Fruit fly (Drosophila melanogaster): Measurements from ENCODE around the gene timeout.
A peak's percentile ranks its signal among the peaks of the same experiment; 100 is the strongest.

The timeout gene

dm6 chr3R:13044459-13044858, 44.0 kb upstream of the timeout start, which contains the start of gene Hsc70-2:
TSS of gene Hsc70-2 (plus strand) at chr3R:13044759.
- TF ChIP-seq fru (GFP tag; optimal IDR thresholded peaks at IDR 0.05) (no peak), CrebA (GFP tag; optimal IDR thresholded peaks at IDR 0.05; ENCODE audit: borderline replicate concordance) (no peak), woc (GFP tag; optimal IDR thresholded peaks at IDR 0.05) (no peak), dsf (GFP tag; optimal IDR thresholded peaks at IDR 0.05; ENCODE audit: borderline replicate concordance) (no peak), Abd-B (GFP tag; optimal IDR thresholded peaks at IDR 0.05) (no peak), Dfd (GFP tag; optimal IDR thresholded peaks at IDR 0.05) (no peak), lola (GFP tag; optimal IDR thresholded peaks at IDR 0.05) (no peak), Hr83 (GFP tag; optimal IDR thresholded peaks at IDR 0.05; ENCODE audit: poor library complexity, severe bottlenecking) (no peak), Hnf4 (GFP tag; optimal IDR thresholded peaks at IDR 0.05) (no peak), h (GFP tag; optimal IDR thresholded peaks at IDR 0.05) (no peak), foxo (GFP tag; optimal IDR thresholded peaks at IDR 0.05) (no peak), brk (GFP tag; optimal IDR thresholded peaks at IDR 0.05) (no peak), sage (GFP tag; optimal IDR thresholded peaks at IDR 0.05) (no peak), dl (GFP tag; optimal IDR thresholded peaks at IDR 0.05; ENCODE audit: insufficient read depth in 1 of 2, partially characterized antibody in 2 of 2) (no peak), Hr78 (GFP tag; optimal IDR thresholded peaks at IDR 0.05) (no peak), pan (optimal IDR thresholded peaks at IDR 0.05) (no peak), Mio (GFP tag; optimal IDR thresholded peaks at IDR 0.05) (no peak), Sp1 (GFP tag; optimal IDR thresholded peaks at IDR 0.05) (no peak)

- TF ChIP-seq rgr (GFP tag; optimal IDR thresholded peaks at IDR 0.05) (no peak), h (GFP tag; optimal IDR thresholded peaks at IDR 0.05) (no peak), tai (GFP tag; optimal IDR thresholded peaks at IDR 0.05) (no peak), OdsH (GFP tag; optimal IDR thresholded peaks at IDR 0.05) (no peak)
Observed at dm6 chr3R:13047431-13047830, 41.0 kb upstream of the timeout start, which contains the start of gene CG31157. TSS of gene CG31157 (plus strand) at chr3R:13047731.

- TF ChIP-seq HLH106 (tag; optimal IDR thresholded peaks at IDR 0.05) = no peak
- TF ChIP-seq Jra (GFP tag; optimal IDR thresholded peaks at IDR 0.05) = peak; percentile 15
- TF ChIP-seq dl (GFP tag; optimal IDR thresholded peaks at IDR 0.05; ENCODE audit: insufficient read depth in 1 of 2, partially characterized antibody in 2 of 2) = peak; percentile 30 to 58
- no peak for TF ChIP-seq tai (GFP tag; optimal IDR thresholded peaks at IDR 0.05)
- TF ChIP-seq Sp1 (GFP tag; optimal IDR thresholded peaks at IDR 0.05) = no peak
- TF ChIP-seq Dfd (GFP tag; optimal IDR thresholded peaks at IDR 0.05) = no peak
- peak; percentile 73 for TF ChIP-seq Hnf4 (GFP tag; optimal IDR thresholded peaks at IDR 0.05)
- TF ChIP-seq foxo (GFP tag; optimal IDR thresholded peaks at IDR 0.05) = peak in 1 of 2 experiments; percentile 92
- TF ChIP-seq dmrt93B (GFP tag; optimal IDR thresholded peaks at IDR 0.05) = no peak
- no peak for TF ChIP-seq Abd-B (GFP tag; optimal IDR thresholded peaks at IDR 0.05)
- no peak for TF ChIP-seq usp (GFP tag; optimal IDR thresholded peaks at IDR 0.05)
- TF ChIP-seq N (GFP tag; optimal IDR thresholded peaks at IDR 0.05) = no peak
- TF ChIP-seq GATAd (GFP tag; optimal IDR thresholded peaks at IDR 0.05) = no peak
- no peak for TF ChIP-seq sv (GFP tag; optimal IDR thresholded peaks at IDR 0.05)
- peak; percentile 83 for TF ChIP-seq Vsx2 (GFP tag; optimal IDR thresholded peaks at IDR 0.05; ENCODE audit: partially characterized antibody)
- TF ChIP-seq OdsH (GFP tag; optimal IDR thresholded peaks at IDR 0.05) = peak; percentile 35
- TF ChIP-seq CG9705 (GFP tag; optimal IDR thresholded peaks at IDR 0.05) = no peak
- no peak for TF ChIP-seq dsf (GFP tag; optimal IDR thresholded peaks at IDR 0.05; ENCODE audit: borderline replicate concordance)
- peak; percentile 98 for TF ChIP-seq Hr83 (GFP tag; optimal IDR thresholded peaks at IDR 0.05; ENCODE audit: poor library complexity, severe bottlenecking)
- no peak for TF ChIP-seq CrebA (GFP tag; optimal IDR thresholded peaks at IDR 0.05; ENCODE audit: borderline replicate concordance)
- TF ChIP-seq fru (GFP tag; optimal IDR thresholded peaks at IDR 0.05) = no peak
- TF ChIP-seq Myc (optimal IDR thresholded peaks at IDR 0.05) = no peak
- no peak for TF ChIP-seq Rel (GFP tag; optimal IDR thresholded peaks at IDR 0.05)
- TF ChIP-seq Rel (tag; optimal IDR thresholded peaks at IDR 0.05) = peak; percentile 86
- TF ChIP-seq ey (GFP tag; optimal IDR thresholded peaks at IDR 0.05) = no peak
- TF ChIP-seq CG32264 (GFP tag; optimal IDR thresholded peaks at IDR 0.05) = no peak
- peak; percentile 5 for TF ChIP-seq br (GFP tag; optimal IDR thresholded peaks at IDR 0.05)
- no peak for TF ChIP-seq psq (GFP tag; optimal IDR thresholded peaks at IDR 0.05)
- peak; percentile 59 for TF ChIP-seq Dif (GFP tag; optimal IDR thresholded peaks at IDR 0.05; ENCODE audit: partially characterized antibody)
- peak; percentile 55 for TF ChIP-seq sage (GFP tag; optimal IDR thresholded peaks at IDR 0.05)
- TF ChIP-seq rgr (GFP tag; optimal IDR thresholded peaks at IDR 0.05) = no peak
- TF ChIP-seq lola (GFP tag; optimal IDR thresholded peaks at IDR 0.05) = no peak
- TF ChIP-seq jim (GFP tag; optimal IDR thresholded peaks at IDR 0.05) = peak; percentile 53
Observed at dm6 chr3R:13051298-13051723, 37.1 kb upstream of the timeout start, which contains the start of gene CG7966. TSS of gene CG7966 (minus strand) at chr3R:13051453.

Data from whole organism, wandering third instar larva.